Fruit fly (Drosophila melanogaster) S2 (cell line): Measurements from ENCODE around the gene Meics.

Experiments
- CG8478 ChIP-seq: fragments of >200 bp; optimal IDR thresholded peaks from 2 replicates; lab custom pipeline; 2018
- CTCF ChIP-seq, 2 experiments: fragments of >200 bp; optimal IDR thresholded peaks; 2 replicates each; lab custom pipeline; 2018

Meics gene

DNA sequence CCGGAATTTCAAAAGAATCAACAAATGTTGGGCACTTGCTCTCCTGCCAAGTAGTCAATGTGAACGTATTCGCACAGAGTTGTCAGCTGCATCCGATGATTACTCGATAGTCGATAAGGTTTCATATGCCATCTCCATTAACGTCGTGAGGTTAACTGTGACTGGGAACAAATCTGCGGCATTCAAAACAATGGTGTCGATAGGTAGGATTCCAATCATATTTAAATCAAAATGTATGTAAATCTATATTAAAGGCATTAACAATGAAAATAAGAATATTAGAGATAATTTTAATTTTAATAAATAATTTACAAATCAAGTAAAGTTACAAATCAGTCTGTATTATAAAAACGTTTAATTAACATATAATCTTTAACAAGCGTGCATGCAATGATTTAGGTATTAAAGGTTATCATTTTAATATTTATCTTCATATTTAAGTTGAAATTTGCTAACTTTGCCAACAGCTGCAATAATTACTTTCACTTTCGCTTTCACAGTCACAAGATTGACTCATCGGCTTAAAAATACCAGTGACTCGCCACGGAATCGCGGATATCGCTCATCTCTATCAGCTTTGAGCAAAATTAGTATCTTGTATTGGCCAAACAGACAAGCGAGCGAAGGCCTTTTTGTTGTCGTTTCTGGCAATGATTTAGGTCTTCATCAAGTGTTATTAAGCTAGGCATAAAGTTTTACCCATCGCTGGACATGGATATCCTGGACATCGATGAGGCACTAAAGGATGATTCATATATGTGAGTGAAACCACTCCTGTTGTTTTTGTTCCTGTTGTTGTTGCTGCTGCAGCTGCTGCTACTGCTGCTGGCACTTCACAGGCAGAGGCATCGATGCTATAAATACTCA, at the start of gene Meics, which contains the start of the genes Nxf3 and ssp2:
TSS of gene Meics (minus strand) at position 68 of the 867 bp plus-strand sequence.
TSS of gene Nxf3 (plus strand) at position 569 of the 867 bp plus-strand sequence.
TSS of gene ssp2 (plus strand) at position 569 of the 867 bp plus-strand sequence.
- no peak for TF ChIP-seq CTCF (optimal IDR thresholded peaks at IDR 0.05; lab: Kevin White, UChicago)
- TF ChIP-seq CG8478 (lab: Kevin White, UChicago) = no peak

- TF ChIP-seq CG8478 (lab: Kevin White, UChicago) (no peak), CTCF (optimal IDR thresholded peaks at IDR 0.05; lab: Kevin White, UChicago) (no peak)
Observed at dm6 chr3L:14006704-14007126, 42.2 kb upstream of the Meics start.

DNA sequence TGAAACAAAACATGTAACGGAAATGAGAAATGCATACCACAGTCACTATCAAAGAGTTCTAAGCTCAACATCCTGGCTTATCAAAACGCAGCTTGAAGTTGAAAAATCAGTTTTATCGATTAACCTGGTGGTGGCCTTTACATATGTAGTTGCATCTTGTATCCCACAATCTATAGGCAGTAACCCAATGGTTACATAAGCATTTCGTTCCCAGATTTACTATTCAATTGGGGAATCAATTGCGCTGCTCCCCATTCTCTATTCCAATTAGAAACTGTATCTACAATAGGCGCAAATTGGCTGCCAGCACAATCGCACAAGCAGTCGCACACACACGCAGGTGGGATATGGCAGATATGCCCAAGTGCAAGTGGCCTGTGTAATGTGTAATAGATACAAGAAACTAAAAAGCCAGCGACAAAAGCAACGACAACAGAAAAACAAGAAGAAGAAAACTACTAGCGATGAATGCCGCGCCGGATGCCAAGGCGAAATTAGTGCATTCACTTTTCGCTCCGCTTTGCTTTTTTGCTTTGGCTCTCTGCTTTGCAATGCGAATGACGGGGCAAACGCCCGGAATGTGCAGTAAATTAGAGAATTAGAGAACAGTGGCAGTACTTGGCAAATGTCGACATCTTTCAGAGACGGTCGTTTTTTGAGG, 41.3 kb upstream of the Meics start:
- no peak for TF ChIP-seq CTCF (optimal IDR thresholded peaks at IDR 0.05; lab: Kevin White, UChicago)
- no peak for TF ChIP-seq CG8478 (lab: Kevin White, UChicago)

DNA sequence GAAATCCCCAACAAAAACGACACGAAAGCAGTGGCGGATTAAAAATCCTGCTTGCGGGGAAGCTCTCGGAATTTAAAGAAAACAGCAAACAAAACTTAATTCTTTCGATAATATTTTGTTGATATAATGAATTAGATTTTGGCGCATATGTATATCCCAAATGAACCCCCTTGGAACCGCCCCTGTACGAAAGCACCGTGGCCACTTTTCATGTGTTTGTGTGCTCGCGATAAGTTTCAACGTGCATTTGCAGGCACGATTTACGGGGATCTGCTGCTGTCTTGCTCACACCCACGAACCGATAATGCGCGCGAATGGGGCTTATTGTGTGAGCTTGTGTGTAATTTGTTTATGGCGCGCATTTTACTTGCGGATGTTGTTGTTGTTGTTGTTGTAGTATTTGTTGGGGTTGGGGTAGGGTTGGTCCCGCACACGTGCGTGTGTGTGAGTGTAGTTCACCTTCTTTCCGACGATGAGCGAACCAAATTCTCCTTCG, 40.5 kb upstream of the Meics start:
- TF ChIP-seq CG8478 (lab: Kevin White, UChicago) (no peak), CTCF (optimal IDR thresholded peaks at IDR 0.05; lab: Kevin White, UChicago) (no peak)

DNA sequence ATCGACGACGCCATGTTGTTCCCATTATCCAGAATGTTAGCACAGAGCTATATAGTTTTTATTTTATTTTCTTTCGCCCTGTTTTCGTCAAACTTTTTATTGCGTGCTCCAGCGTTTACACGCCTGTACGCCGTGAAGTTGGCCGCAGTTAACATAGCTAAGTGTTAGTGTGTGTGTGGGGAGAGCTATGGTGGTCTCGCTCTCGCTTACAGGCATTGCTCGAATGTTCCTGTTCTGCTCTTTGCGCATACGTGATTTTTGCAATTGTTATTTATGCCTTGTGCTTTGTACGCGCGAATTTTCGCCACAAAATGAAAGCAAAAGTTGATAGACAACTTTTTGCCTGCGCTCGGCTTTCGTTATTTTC, 39.5 kb upstream of the Meics start:
- no peak for TF ChIP-seq CTCF (optimal IDR thresholded peaks at IDR 0.05; lab: Kevin White, UChicago)
- no peak for TF ChIP-seq CG8478 (lab: Kevin White, UChicago)

dm6 chr3L:14003297-14004040, 39.0 kb upstream of the Meics start:
- TF ChIP-seq CG8478 (lab: Kevin White, UChicago) (no peak), CTCF (optimal IDR thresholded peaks at IDR 0.05; lab: Kevin White, UChicago) (no peak)

DNA sequence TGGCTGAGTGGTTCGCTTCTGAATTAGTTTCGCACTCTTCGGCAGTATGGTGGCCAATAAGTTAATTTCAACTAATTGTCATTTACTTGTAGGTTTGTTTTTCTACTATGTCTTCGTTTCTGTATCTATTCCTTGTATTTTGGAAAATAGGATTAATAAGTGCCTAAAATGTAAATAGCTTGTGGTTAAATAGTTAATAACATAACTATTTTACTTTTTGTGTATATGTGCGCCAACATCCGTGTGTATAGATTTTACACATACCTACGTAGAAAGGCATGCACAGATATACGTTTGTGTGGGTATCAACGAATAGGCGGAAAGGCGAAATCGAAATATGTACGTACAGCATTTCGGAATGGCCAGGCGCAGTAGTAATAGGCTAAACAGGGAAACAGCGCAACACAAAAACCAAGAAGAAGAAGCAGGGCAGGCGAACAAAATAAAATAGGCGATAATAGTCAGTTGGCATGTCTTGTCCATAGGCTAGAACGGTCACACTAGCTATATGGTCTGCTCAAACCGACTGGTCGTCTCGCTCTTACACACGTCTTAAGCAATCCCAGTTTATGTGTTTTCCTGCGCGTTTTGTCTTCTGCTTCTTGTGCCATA, 38.1 kb upstream of the Meics start:
- TF ChIP-seq CTCF (optimal IDR thresholded peaks at IDR 0.05; lab: Kevin White, UChicago) (peak in 1 of 2 experiments; percentile 4), CG8478 (lab: Kevin White, UChicago) (no peak)

DNA sequence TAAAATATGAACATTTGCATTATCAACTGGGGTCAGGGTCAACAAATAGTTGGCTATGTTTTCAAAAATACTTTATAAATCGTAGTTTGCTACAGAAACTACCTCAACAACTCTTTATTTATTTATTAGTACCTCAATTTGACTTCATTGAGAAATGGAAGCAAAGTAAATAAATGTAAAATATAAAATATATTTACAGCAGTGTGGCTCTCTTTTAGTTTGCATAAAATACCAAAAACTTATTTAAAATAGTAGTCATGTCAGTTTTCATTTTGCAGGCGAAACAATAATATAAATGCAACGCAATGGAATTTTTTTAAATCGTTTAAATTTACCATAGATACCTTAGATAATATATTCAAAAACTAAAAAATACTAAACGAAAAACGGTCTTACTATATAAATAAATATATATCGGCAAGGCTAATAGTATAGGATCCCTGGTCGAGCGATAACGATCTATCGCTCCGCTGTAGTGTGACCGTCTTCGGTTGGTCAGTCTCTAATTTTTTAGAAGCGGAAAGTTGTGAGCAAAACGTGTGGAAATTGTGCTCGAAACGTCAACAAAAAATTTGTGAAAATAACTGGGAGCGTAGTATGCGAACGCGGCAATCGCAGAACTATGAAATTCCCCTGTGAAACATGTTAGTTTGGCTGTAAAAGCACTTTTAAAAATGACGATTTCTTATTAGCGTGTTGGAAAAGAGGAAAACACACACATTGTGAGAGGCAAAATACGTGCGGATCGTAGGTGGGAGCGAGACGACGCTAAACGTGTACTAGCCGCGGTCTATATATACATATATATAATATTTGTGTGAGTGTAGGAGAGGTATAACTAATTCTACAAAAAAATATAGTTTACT, 37.4 kb upstream of the Meics start, which contains the start of the genes Nprl3 and upSET:
TSS of gene Nprl3 (minus strand) at position 223 of the 866 bp plus-strand sequence.
TSS of gene upSET (plus strand) at position 470 of the 866 bp plus-strand sequence.
- TF ChIP-seq CG8478 (lab: Kevin White, UChicago) = no peak
- TF ChIP-seq CTCF (optimal IDR thresholded peaks at IDR 0.05; lab: Kevin White, UChicago) = no peak

DNA sequence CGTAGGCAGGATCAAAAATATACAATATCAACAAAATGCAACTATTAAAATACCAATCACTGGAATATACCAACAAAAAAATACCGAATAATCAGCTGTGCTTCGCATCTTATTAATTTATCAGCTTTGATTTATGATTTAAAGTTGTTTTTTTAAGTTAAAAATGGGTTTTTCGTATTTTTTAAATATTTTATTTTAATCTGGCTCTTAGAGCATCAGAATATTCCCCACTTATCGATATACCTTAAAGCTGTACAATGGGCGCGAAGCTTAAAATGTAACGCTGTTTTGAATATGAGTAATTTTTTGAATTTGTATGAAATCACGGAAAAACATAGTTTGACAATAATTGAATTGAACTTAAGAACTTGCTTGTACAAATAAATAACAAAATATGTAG, 34.7 kb upstream of the Meics start, which contains the start of gene CG17359:
TSS of gene CG17359 (minus strand) at position 48 of the 400 bp plus-strand sequence.
- TF ChIP-seq CTCF (optimal IDR thresholded peaks at IDR 0.05; lab: Kevin White, UChicago) (no peak), CG8478 (lab: Kevin White, UChicago) (no peak)

DNA sequence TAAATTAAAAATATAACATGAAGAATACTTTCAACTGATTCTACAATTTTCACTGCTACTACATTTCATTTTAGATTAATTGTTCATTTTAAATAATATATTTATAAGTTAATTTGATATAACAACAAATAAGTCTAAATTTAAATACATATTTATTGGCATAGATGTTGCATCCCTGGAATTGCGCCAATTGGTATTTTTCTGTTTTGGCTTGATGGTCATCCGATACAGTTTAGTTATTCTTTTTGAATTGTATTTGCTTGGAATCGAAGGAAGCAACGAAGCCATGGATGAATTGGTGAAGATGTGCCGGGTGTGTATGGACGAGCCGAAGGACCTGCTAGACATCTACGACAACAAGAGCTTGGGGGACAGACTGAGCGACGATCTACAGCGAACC, 32.5 kb upstream of the Meics start, which contains the start of gene CG17361:
TSS of gene CG17361 (plus strand) at position 200 of the 400 bp plus-strand sequence.
- TF ChIP-seq CG8478 (lab: Kevin White, UChicago) (no peak), CTCF (optimal IDR thresholded peaks at IDR 0.05; lab: Kevin White, UChicago) (no peak)

DNA sequence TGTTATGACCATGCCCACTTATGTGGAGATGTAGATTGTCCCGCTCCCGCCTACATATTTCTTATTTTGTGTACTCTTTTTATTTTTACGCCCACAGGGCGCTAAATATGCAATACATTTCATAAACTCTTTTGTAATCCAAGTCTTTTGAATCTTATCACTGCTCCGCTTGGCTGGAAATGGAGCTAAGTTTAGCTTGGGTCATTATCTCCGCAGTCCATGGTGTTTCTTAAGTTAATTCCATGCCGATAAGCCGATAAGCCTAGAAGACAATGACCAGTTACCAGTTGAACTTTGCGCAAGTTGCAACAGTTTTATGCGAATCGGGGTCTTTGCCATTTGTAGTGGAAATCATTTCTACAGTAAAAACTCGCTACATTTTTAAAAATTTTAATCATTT, 31.9 kb upstream of the Meics start:
- no peak for TF ChIP-seq CTCF (optimal IDR thresholded peaks at IDR 0.05; lab: Kevin White, UChicago)

DNA sequence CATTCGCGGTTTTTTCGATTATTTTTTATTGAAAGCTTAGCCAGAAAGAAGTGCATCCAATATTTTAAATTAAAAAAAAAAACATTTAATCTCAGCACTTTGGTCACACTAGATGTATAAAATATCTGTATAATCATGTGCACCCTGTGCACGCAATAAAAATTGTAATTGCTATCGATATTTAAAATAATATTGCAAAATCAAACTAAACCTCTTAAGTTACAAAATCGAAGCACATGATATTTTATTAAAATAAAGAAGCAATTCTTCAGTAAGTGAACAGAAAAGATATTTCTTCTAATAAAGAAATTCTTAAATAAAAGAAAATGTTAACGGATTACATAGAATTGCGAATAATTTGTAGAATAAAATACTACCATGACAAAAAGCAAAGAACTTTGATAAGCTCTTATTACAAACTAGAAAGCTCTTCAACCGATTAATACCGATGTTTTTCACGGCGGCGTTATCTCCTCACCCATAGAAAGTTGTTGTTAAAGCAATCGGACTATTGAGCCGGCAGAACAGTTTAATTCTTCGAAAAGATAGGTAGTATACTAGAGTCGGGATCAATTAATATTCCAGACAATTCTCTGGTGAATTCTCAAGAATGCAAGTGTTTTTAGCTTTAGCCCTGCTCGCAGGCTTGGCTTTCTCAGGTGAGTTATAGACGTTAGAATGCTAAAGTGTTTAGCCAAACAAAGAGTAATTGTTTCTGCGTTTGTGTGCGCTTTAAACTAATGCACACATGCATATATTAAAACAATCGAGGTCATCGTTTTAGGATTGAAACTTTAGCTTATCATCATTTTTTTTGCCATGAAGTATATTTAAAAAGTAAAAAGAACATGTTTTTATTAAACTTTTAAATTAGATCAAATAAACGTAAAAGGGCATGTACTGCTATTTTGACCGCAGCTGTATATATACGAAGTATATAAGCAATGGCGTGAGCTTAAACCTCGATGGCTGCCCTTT, 29.5 kb upstream of the Meics start, which contains the start of gene CtsK1:
TSS of gene CtsK1 (plus strand) at position 490 of the 978 bp plus-strand sequence.
- TF ChIP-seq CTCF (optimal IDR thresholded peaks at IDR 0.05; lab: Kevin White, UChicago) = no peak
- TF ChIP-seq CG8478 (lab: Kevin White, UChicago) = no peak
